Fruit fly (Drosophila melanogaster): ENCODE results near the gene CG12689.

DNA sequence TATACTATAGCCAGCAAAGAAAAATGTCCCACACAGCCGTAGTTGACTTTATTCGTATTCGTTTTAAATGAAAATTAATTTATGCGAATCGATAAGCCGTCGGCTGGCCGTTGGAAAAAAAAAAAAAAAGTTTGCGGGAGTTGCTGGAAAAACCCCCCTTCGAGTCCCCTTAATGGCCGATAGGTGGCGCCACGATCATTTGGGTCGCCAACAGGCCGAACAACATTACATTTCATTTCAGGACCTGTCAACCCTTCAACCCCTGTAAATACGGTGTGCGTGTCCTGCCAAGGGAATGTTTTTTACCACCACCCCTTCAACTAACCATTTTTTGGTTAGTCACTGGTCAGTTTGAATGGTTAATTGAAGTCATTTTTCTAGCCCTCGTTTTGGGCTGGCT, 7.1 kb upstream of the CG12689 start:
- TF ChIP-seq tj (GFP tag; optimal IDR thresholded peaks at IDR 0.05) (no peak), CG12768 (GFP tag; optimal IDR thresholded peaks at IDR 0.05) (no peak)

Data from whole organism, adult.